Worm (Caenorhabditis elegans) whole organism, L2 larva: ENCODE results near the gene Y46G5A.8.

ENCODE experiments used
- F13H6.1 ChIP-seq: sonication (generic microtip); optimal IDR thresholded peaks from 2 replicates; lab custom pipeline; 2016; ENCODE audit warnings: missing genetic modification characterization, missing compliant biosample characterization
- R02D3.7 ChIP-seq: fragments of 150-350 bp; optimal IDR thresholded peaks from 2 replicates; lab custom pipeline; 2014; ENCODE audit warnings: missing biosample characterization, missing genetic modification characterization
- ZK546.5 ChIP-seq: sonication (generic microtip); optimal IDR thresholded peaks from 2 replicates; lab custom pipeline; 2017; ENCODE audit warnings: missing biosample characterization, missing genetic modification characterization
- aly-2 ChIP-seq: fragments of 150-350 bp; optimal IDR thresholded peaks from 2 replicates; lab custom pipeline; 2014; ENCODE audit warnings: missing biosample characterization, missing genetic modification characterization
- ama-1 ChIP-seq: fragments of 150-350 bp; optimal IDR thresholded peaks from 2 replicates; lab custom pipeline; 2018; ENCODE audit warnings: inconsistent platforms
- blmp-1 ChIP-seq: sonication (generic microtip); optimal IDR thresholded peaks from 2 replicates; lab custom pipeline; 2017; ENCODE audit warnings: missing genetic modification characterization, mild to moderate bottlenecking, missing compliant biosample characterization, antibody characterized with exemption, moderate library complexity; ENCODE audit not compliant: insufficient read depth
- ceh-82 ChIP-seq: fragments of 150-350 bp; optimal IDR thresholded peaks from 2 replicates; lab custom pipeline; 2014; ENCODE audit warnings: missing biosample characterization, missing genetic modification characterization
- dmd-4 ChIP-seq: sonication (generic microtip); optimal IDR thresholded peaks from 2 replicates; lab custom pipeline; 2017; ENCODE audit warnings: missing biosample characterization, missing genetic modification characterization
- egl-27 ChIP-seq: sonication (generic microtip); optimal IDR thresholded peaks from 3 replicates; lab custom pipeline; 2017; ENCODE audit warnings: missing biosample characterization, missing genetic modification reagents, missing genetic modification characterization
- elt-1 ChIP-seq: fragments of 150-350 bp; optimal IDR thresholded peaks from 2 replicates; lab custom pipeline; 2014; ENCODE audit warnings: missing biosample characterization, missing genetic modification characterization
- elt-3 ChIP-seq: sonication (generic microtip); optimal IDR thresholded peaks from 2 replicates; lab custom pipeline; 2017; ENCODE audit warnings: missing biosample characterization, missing genetic modification characterization
- fos-1 ChIP-seq: fragments of 150-350 bp; optimal IDR thresholded peaks from 2 replicates; lab custom pipeline; 2014; ENCODE audit warnings: missing biosample characterization, missing genetic modification characterization
- gmeb-1 ChIP-seq: fragments of 150-350 bp; optimal IDR thresholded peaks from 2 replicates; lab custom pipeline; 2014; ENCODE audit warnings: missing biosample characterization, missing genetic modification characterization
- lin-39 ChIP-seq: fragments of 150-350 bp; optimal IDR thresholded peaks from 2 replicates; lab custom pipeline; 2014; ENCODE audit warnings: missing biosample characterization, missing genetic modification reagents, missing genetic modification characterization
- lsy-2 ChIP-seq, 2 experiments: fragments of 150-350 bp in 1 of 2; sonication (generic microtip) in 1 of 2; optimal IDR thresholded peaks; 2 replicates each; lab custom pipeline; 2014 to 2017; ENCODE audit warnings: missing biosample characterization in 2 of 2, missing genetic modification characterization in 2 of 2
- mdl-1 ChIP-seq, 2 experiments: fragments of 150-350 bp in 1 of 2; sonication (generic microtip) in 1 of 2; optimal IDR thresholded peaks; 2 replicates each; lab custom pipeline; 2017; ENCODE audit warnings: missing biosample characterization in 2 of 2, missing genetic modification characterization in 2 of 2
- nhr-10 ChIP-seq: sonication (generic microtip); optimal IDR thresholded peaks from 2 replicates; lab custom pipeline; 2017; ENCODE audit warnings: missing biosample characterization, missing genetic modification characterization
- nhr-11 ChIP-seq: fragments of 150-350 bp; optimal IDR thresholded peaks from 2 replicates; lab custom pipeline; 2014; ENCODE audit warnings: missing biosample characterization, missing genetic modification characterization
- nhr-21 ChIP-seq: fragments of 150-350 bp; optimal IDR thresholded peaks from 2 replicates; lab custom pipeline; 2014; ENCODE audit warnings: missing biosample characterization, missing genetic modification characterization
- nhr-237 ChIP-seq: fragments of 150-350 bp; optimal IDR thresholded peaks from 2 replicates; lab custom pipeline; 2014; ENCODE audit warnings: missing biosample characterization, missing genetic modification characterization
- peb-1 ChIP-seq: fragments of 150-350 bp; optimal IDR thresholded peaks from 2 replicates; lab custom pipeline; 2014; ENCODE audit warnings: missing biosample characterization, missing genetic modification characterization
- sem-4 ChIP-seq: fragments of 150-350 bp; optimal IDR thresholded peaks from 2 replicates; lab custom pipeline; 2014; ENCODE audit warnings: missing biosample characterization, missing genetic modification reagents, missing genetic modification characterization
- skn-1 ChIP-seq: sonication (generic microtip); optimal IDR thresholded peaks from 2 replicates; lab custom pipeline; 2017; ENCODE audit warnings: missing biosample characterization, missing genetic modification characterization
- sma-3 ChIP-seq: sonication (generic microtip); optimal IDR thresholded peaks from 2 replicates; lab custom pipeline; 2016; ENCODE audit warnings: missing genetic modification reagents, missing genetic modification characterization, missing compliant biosample characterization
- sma-9 ChIP-seq, 2 experiments: fragments of 150-350 bp in 1 of 2; sonication (generic microtip) in 1 of 2; optimal IDR thresholded peaks; 2 replicates each; lab custom pipeline; 2014 to 2016; ENCODE audit warnings: missing genetic modification characterization in 2 of 2, mild to moderate bottlenecking in 1 of 2, missing biosample characterization in 1 of 2, missing compliant biosample characterization in 1 of 2, missing genetic modification reagents in 1 of 2, moderate library complexity in 1 of 2
- snpc-4 ChIP-seq: fragments of 150-350 bp; optimal IDR thresholded peaks from 2 replicates; lab custom pipeline; 2014; ENCODE audit warnings: missing biosample characterization, missing genetic modification characterization
- unc-39 ChIP-seq: fragments of 150-350 bp; optimal IDR thresholded peaks from 2 replicates; lab custom pipeline; 2014; ENCODE audit warnings: missing biosample characterization, missing genetic modification characterization
- unc-55 ChIP-seq: fragments of 150-350 bp; sonication (generic microtip); optimal IDR thresholded peaks from 3 replicates; lab custom pipeline; 2014; ENCODE audit warnings: missing biosample characterization, missing genetic modification reagents, missing genetic modification characterization
- ztf-1 ChIP-seq: fragments of 200-800 bp; sonication (Bioruptor generic); conservative IDR thresholded peaks from 2 replicates; pipeline ENCODE4 v1.3.6; 2022; ENCODE audit warnings: missing genetic modification characterization, missing compliant biosample characterization
- ztf-11 ChIP-seq: sonication (generic microtip); optimal IDR thresholded peaks from 2 replicates; lab custom pipeline; 2017; ENCODE audit warnings: missing biosample characterization, missing genetic modification characterization
- ztf-4 ChIP-seq: fragments of 150-350 bp; optimal IDR thresholded peaks from 2 replicates; lab custom pipeline; 2014; ENCODE audit warnings: missing biosample characterization, missing genetic modification characterization

The Y46G5A.8 gene

DNA sequence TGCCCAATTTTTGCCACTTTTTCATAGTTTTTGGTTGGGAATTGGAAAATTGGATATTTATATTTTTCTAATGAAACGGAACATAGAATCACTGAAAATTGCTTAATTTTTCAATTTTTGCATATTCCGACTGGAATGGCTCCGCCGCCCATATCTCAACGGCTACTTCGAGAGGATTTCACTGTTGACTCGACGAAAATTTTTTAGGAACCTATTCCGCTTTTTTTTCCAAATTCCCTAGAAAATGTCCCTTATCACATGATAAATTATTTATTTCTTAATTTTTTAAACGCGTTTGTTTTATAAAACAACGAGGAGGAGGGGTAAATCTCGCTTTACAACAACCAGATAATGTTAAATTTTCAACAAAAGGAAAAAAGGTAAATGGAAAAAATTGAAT lies 29.4 kb upstream of the Y46G5A.8 start:
- TF ChIP-seq lsy-2 (tag; optimal IDR thresholded peaks at IDR 0.05; lab: Kevin White, UChicago) (no peak), gmeb-1 (no peak), nhr-21 (no peak), peb-1 (tag; lab: Kevin White, UChicago) (no peak), sem-4 (tag; lab: Kevin White, UChicago) (no peak), nhr-11 (tag; lab: Kevin White, UChicago) (no peak), snpc-4 (no peak), sma-9 (GFP tag; optimal IDR thresholded peaks at IDR 0.05; lab: Kevin White, UChicago) (no peak), sma-9 (tag; optimal IDR thresholded peaks at IDR 0.05; lab: Kevin White, UChicago) (no peak), ceh-82 (no peak), sma-3 (GFP tag; lab: Kevin White, UChicago) (no peak), mdl-1 (tag; optimal IDR thresholded peaks at IDR 0.05; lab: Kevin White, UChicago) (no peak)
- TF ChIP-seq, all 48 proteins: peak for 0

DNA sequence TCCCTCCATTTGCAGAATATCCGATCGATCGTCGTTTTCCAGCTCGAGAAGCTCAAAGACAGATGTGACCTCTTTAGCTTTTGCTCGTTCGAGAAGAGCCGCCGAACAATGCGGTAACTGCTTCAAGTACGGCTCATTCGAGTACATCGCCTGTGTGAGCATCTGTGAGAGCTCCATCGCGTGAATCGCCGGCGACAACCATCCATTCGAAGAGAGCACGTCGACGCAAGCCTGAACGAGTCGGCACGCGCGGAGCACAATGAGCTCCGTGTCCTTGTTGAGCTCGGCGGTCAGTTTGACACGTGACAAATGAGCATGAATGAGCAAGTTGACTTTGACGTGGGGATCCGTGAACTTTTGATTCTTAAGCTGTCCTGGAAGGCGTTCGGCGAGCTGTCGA lies 28.3 kb upstream of the Y46G5A.8 start:
- TF ChIP-seq ztf-11 (tag; lab: Kevin White, UChicago) (no peak), ztf-1 (no peak), lsy-2 (tag; optimal IDR thresholded peaks at IDR 0.05; lab: Kevin White, UChicago) (no peak), nhr-237 (tag; lab: Kevin White, UChicago) (no peak), F13H6.1 (tag; lab: Kevin White, UChicago) (no peak)

DNA sequence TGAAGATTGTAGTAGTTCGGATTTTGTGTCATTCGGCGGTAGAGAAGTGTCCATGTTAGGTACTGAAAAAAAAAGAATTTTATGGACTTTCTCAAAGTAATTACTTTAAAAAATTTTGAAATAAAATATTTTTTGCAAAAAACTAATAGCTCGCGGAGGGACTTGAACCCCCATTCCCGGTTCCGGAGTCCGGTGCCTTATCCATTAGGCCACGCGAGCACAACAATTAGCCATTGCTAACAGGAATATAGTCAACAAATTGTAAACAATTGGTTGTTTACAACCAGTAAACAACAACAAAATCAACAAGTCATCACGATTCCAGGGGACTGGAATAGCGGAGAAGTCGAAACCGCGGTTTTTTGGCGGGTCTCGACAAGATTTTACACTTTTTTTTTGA lies 27.5 kb upstream of the Y46G5A.8 start:
- TF ChIP-seq nhr-237 (tag; lab: Kevin White, UChicago) (no peak), elt-3 (tag; lab: Kevin White, UChicago) (no peak), sma-9 (GFP tag; optimal IDR thresholded peaks at IDR 0.05; lab: Kevin White, UChicago) (no peak), sma-9 (tag; optimal IDR thresholded peaks at IDR 0.05; lab: Kevin White, UChicago) (no peak), ceh-82 (no peak), blmp-1 (tag; lab: Kevin White, UChicago) (no peak), peb-1 (tag; lab: Kevin White, UChicago) (no peak), ama-1 (lab: Kevin White, UChicago) (no peak), sem-4 (tag; lab: Kevin White, UChicago) (no peak)

DNA sequence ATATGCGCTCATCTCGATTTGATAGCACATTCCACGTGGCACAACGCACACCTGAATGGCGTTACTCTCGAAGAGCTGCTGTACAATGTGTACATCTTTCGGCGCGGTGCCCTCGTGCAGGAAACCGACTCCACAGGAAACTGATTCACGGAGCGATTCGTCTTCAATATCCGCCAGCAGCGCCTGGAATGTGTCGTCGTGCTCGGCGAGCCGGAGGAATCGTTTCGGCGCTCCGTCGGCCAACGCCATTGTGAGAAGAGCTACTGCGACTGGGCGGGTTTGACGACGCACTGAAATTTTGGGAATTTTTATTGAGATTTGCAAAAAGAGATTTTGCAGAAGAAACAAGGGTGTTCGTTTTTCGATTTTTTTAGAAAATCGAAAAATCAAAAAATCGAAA lies 26.2 kb upstream of the Y46G5A.8 start:
- TF ChIP-seq ZK546.5 (tag; lab: Kevin White, UChicago) (no peak), ama-1 (lab: Kevin White, UChicago) (no peak), nhr-21 (no peak), aly-2 (tag; lab: Kevin White, UChicago) (no peak), lin-39 (no peak), sma-9 (GFP tag; optimal IDR thresholded peaks at IDR 0.05; lab: Kevin White, UChicago) (no peak), sma-9 (tag; optimal IDR thresholded peaks at IDR 0.05; lab: Kevin White, UChicago) (no peak), snpc-4 (no peak), unc-55 (GFP tag; lab: Kevin White, UChicago) (no peak), sem-4 (tag; lab: Kevin White, UChicago) (no peak), elt-1 (no peak), dmd-4 (no peak), lsy-2 (tag; optimal IDR thresholded peaks at IDR 0.05; lab: Kevin White, UChicago) (no peak)

DNA sequence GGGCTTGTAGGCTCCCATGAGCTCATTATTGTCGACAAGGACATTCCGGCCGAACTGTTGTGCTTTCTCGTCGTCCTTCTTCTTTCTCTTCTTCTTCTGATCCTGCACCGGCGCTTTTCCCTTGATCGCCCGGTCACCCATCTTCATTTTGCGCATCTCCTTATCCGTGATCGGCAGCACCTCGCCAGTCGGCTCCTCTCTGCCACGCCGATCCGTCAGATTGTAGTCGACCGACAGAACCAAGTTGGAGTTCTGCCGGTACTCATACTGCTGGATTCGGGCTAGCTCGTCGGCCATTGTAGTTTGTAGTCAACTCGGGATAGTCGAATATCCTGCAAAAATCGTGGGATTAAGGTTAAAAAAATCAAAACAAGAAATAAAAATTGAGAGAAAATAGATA lies 19.6 kb upstream of the Y46G5A.8 start, which contains the start of gene snrp-200:
Gene snrp-200 (minus strand): TSS at position 332 of the 400 bp plus-strand sequence.
- no peak for TF ChIP-seq unc-39 (tag; lab: Kevin White, UChicago)
- no peak for TF ChIP-seq mdl-1 (tag; optimal IDR thresholded peaks at IDR 0.05; lab: Kevin White, UChicago)
- TF ChIP-seq nhr-21 = no peak
- no peak for TF ChIP-seq blmp-1 (tag; lab: Kevin White, UChicago)
- no peak for TF ChIP-seq lin-39
- no peak for TF ChIP-seq ztf-4
- no peak for TF ChIP-seq ceh-82
- no peak for TF ChIP-seq unc-55 (GFP tag; lab: Kevin White, UChicago)
- TF ChIP-seq ZK546.5 (tag; lab: Kevin White, UChicago) = no peak
- TF ChIP-seq nhr-10 (tag; lab: Kevin White, UChicago) = no peak
- no peak for TF ChIP-seq fos-1 (tag; lab: Kevin White, UChicago)
- no peak for TF ChIP-seq ama-1 (lab: Kevin White, UChicago)
- no peak for TF ChIP-seq skn-1 (tag; lab: Kevin White, UChicago)
- no peak for TF ChIP-seq R02D3.7 (tag; lab: Kevin White, UChicago)
- no peak for TF ChIP-seq egl-27 (tag; lab: Kevin White, UChicago)
